Worm (Caenorhabditis elegans) whole organism, L4/young adult: Measurements from ENCODE around the gene F44D12.16.

ENCODE experiments used
- W03F9.2 ChIP-seq: fragments of 150-350 bp; optimal IDR thresholded peaks from 2 replicates; lab custom pipeline; 2014; ENCODE audit warnings: missing biosample characterization, missing genetic modification characterization
- dao-5 ChIP-seq: sonication (generic microtip); optimal IDR thresholded peaks from 2 replicates; lab custom pipeline; 2016; ENCODE audit warnings: missing genotype, missing genetic modification characterization, moderate library complexity, missing compliant biosample characterization
- him-1 ChIP-seq: sonication (generic microtip); optimal IDR thresholded peaks from 2 replicates; lab custom pipeline; 2016; ENCODE audit warnings: missing genotype, missing genetic modification reagents, missing genetic modification characterization, missing compliant biosample characterization

ce11 chrIV:10075034-10075510, 46.2 kb downstream of the F44D12.16 start, which contains the start of the genes ttbk-4 and W01B6.4:
- TF ChIP-seq him-1 (tag; lab: Kevin White, UChicago) (no peak), dao-5 (tag; lab: Kevin White, UChicago) (no peak), W03F9.2 (tag; lab: Kevin White, UChicago) (no peak)
